Worm (Caenorhabditis elegans) whole organism, late embryonic: ENCODE data around the gene mob-3.

ENCODE experiments used
- K02D7.2 ChIP-seq: sonication (generic microtip); optimal IDR thresholded peaks from 2 replicates; lab custom pipeline; 2017; ENCODE audit warnings: mild to moderate bottlenecking, missing genetic modification characterization, missing compliant biosample characterization
- Y22D7AL.16 ChIP-seq: sonication (generic microtip); optimal IDR thresholded peaks from 2 replicates; lab custom pipeline; 2016; ENCODE audit warnings: missing genetic modification characterization, missing compliant biosample characterization
- ahr-1 ChIP-seq: sonication (generic microtip); optimal IDR thresholded peaks from 2 replicates; lab custom pipeline; 2016; ENCODE audit warnings: missing genetic modification characterization, missing compliant biosample characterization
- ceh-14 ChIP-seq: sonication (generic microtip); optimal IDR thresholded peaks from 2 replicates; lab custom pipeline; 2016; ENCODE audit warnings: missing genotype, missing genetic modification characterization, missing compliant biosample characterization
- ceh-18 ChIP-seq: sonication (generic microtip); optimal IDR thresholded peaks from 2 replicates; lab custom pipeline; 2016; ENCODE audit warnings: missing genetic modification characterization, missing compliant biosample characterization
- ceh-19 ChIP-seq: fragments of 200-800 bp; sonication (Bioruptor generic); optimal IDR thresholded peaks from 2 replicates; lab custom pipeline; 2018; ENCODE audit warnings: mild to moderate bottlenecking, missing genetic modification characterization, missing compliant biosample characterization
- ceh-22 ChIP-seq: sonication (generic microtip); optimal IDR thresholded peaks from 2 replicates; lab custom pipeline; 2017; ENCODE audit warnings: missing biosample characterization, missing genetic modification characterization
- ceh-24 ChIP-seq: sonication (generic microtip); optimal IDR thresholded peaks from 2 replicates; lab custom pipeline; 2016; ENCODE audit warnings: mild to moderate bottlenecking, missing genetic modification characterization, missing compliant biosample characterization
- ceh-48 ChIP-seq: sonication (generic microtip); optimal IDR thresholded peaks from 2 replicates; lab custom pipeline; 2016; ENCODE audit warnings: missing genetic modification characterization, inconsistent platforms, missing compliant biosample characterization
- ceh-6 ChIP-seq: fragments of 200-800 bp; sonication (Bioruptor generic); optimal IDR thresholded peaks from 2 replicates; lab custom pipeline; 2018; ENCODE audit warnings: mild to moderate bottlenecking, missing genetic modification characterization, missing compliant biosample characterization
- ceh-9 ChIP-seq: sonication (generic microtip); optimal IDR thresholded peaks from 2 replicates; lab custom pipeline; 2016; ENCODE audit warnings: mild to moderate bottlenecking, missing genetic modification characterization, inconsistent platforms, missing compliant biosample characterization
- dmd-4 ChIP-seq: sonication (generic microtip); optimal IDR thresholded peaks from 2 replicates; lab custom pipeline; 2016; ENCODE audit warnings: borderline replicate concordance, missing genetic modification characterization, missing compliant biosample characterization
- elt-2 ChIP-seq: sonication (generic microtip); optimal IDR thresholded peaks from 2 replicates; lab custom pipeline; 2016; ENCODE audit warnings: missing genetic modification reagents, missing genetic modification characterization, missing compliant biosample characterization
- elt-4 ChIP-seq: sonication (generic microtip); optimal IDR thresholded peaks from 2 replicates; lab custom pipeline; 2016; ENCODE audit warnings: missing genetic modification characterization, missing compliant biosample characterization
- ets-4 ChIP-seq: sonication (generic microtip); optimal IDR thresholded peaks from 2 replicates; lab custom pipeline; 2016; ENCODE audit warnings: missing genetic modification characterization, missing compliant biosample characterization
- eyg-1 ChIP-seq: sonication (generic microtip); optimal IDR thresholded peaks from 2 replicates; lab custom pipeline; 2016; ENCODE audit warnings: missing genotype, missing genetic modification characterization, missing compliant biosample characterization
- fkh-6 ChIP-seq: sonication (generic microtip); optimal IDR thresholded peaks from 2 replicates; lab custom pipeline; 2016; ENCODE audit warnings: missing genetic modification characterization, missing compliant biosample characterization
- hlh-13 ChIP-seq: fragments of 200-800 bp; sonication (Bioruptor generic); optimal IDR thresholded peaks from 2 replicates; lab custom pipeline; 2018; ENCODE audit warnings: mild to moderate bottlenecking, missing genetic modification characterization, missing compliant biosample characterization
- hlh-30 ChIP-seq: sonication (generic microtip); optimal IDR thresholded peaks from 2 replicates; lab custom pipeline; 2017; ENCODE audit warnings: antibody characterized with exemption, missing genetic modification characterization, missing compliant biosample characterization; ENCODE audit not compliant: insufficient read depth
- hlh-6 ChIP-seq: sonication (generic microtip); optimal IDR thresholded peaks from 2 replicates; lab custom pipeline; 2016; ENCODE audit warnings: missing genotype, missing genetic modification characterization, missing compliant biosample characterization
- lim-6 ChIP-seq: sonication (generic microtip); optimal IDR thresholded peaks from 2 replicates; lab custom pipeline; 2016; ENCODE audit warnings: missing genetic modification characterization, missing compliant biosample characterization
- lin-11 ChIP-seq: fragments of 200-800 bp; sonication (Bioruptor generic); optimal IDR thresholded peaks from 2 replicates; lab custom pipeline; 2018; ENCODE audit warnings: mild to moderate bottlenecking, missing genetic modification characterization, missing compliant biosample characterization
- mec-3 ChIP-seq: sonication (generic microtip); optimal IDR thresholded peaks from 2 replicates; lab custom pipeline; 2016; ENCODE audit warnings: borderline replicate concordance, missing genetic modification characterization, missing compliant biosample characterization
- nfya-1 ChIP-seq: sonication (generic microtip); optimal IDR thresholded peaks from 2 replicates; lab custom pipeline; 2017; ENCODE audit warnings: missing genetic modification characterization, mild to moderate bottlenecking, missing compliant biosample characterization, antibody characterized with exemption, moderate library complexity
- pag-3 ChIP-seq: sonication (generic microtip); optimal IDR thresholded peaks from 2 replicates; lab custom pipeline; 2016; ENCODE audit warnings: missing compliant biosample characterization, missing genetic modification characterization, borderline replicate concordance
- pat-9 ChIP-seq: fragments of 200-800 bp; sonication (Bioruptor generic); optimal IDR thresholded peaks from 2 replicates; lab custom pipeline; 2018; ENCODE audit warnings: mild to moderate bottlenecking, missing genetic modification characterization, moderate library complexity, missing compliant biosample characterization
- pha-2 ChIP-seq: sonication (generic microtip); optimal IDR thresholded peaks from 2 replicates; lab custom pipeline; 2017; ENCODE audit warnings: mild to moderate bottlenecking, missing genetic modification characterization, missing compliant biosample characterization
- pqm-1 ChIP-seq: sonication (generic microtip); optimal IDR thresholded peaks from 2 replicates; lab custom pipeline; 2016; ENCODE audit warnings: missing genetic modification characterization, missing compliant biosample characterization
- pros-1 ChIP-seq: fragments of 150-350 bp; optimal IDR thresholded peaks from 2 replicates; lab custom pipeline; 2014; ENCODE audit warnings: missing biosample characterization, missing genetic modification reagents, missing genetic modification characterization
- ref-2 ChIP-seq: sonication (generic microtip); optimal IDR thresholded peaks from 2 replicates; lab custom pipeline; 2016; ENCODE audit warnings: missing genetic modification characterization, missing compliant biosample characterization
- rnt-1 ChIP-seq: sonication (generic microtip); optimal IDR thresholded peaks from 2 replicates; lab custom pipeline; 2016; ENCODE audit warnings: missing genetic modification characterization, missing compliant biosample characterization
- sdc-2 ChIP-seq: sonication (generic microtip); optimal IDR thresholded peaks from 2 replicates; lab custom pipeline; 2016; ENCODE audit warnings: missing genotype, missing genetic modification characterization, missing compliant biosample characterization
- sox-2 ChIP-seq: fragments of 200-800 bp; sonication (Bioruptor generic); IDR thresholded peaks from 2 replicates; pipeline ENCODE4 v1.3.6; 2022; ENCODE audit warnings: missing genetic modification reagents, missing genetic modification characterization, missing compliant biosample characterization
- sox-4 ChIP-seq: sonication (generic microtip); optimal IDR thresholded peaks from 2 replicates; lab custom pipeline; 2017; ENCODE audit warnings: mild to moderate bottlenecking, missing genetic modification characterization, inconsistent platforms, missing compliant biosample characterization
- tbx-2 ChIP-seq: sonication (generic microtip); optimal IDR thresholded peaks from 2 replicates; lab custom pipeline; 2016; ENCODE audit warnings: missing genetic modification characterization, missing compliant biosample characterization
- ttx-3 ChIP-seq: sonication (generic microtip); optimal IDR thresholded peaks from 2 replicates; lab custom pipeline; 2016; ENCODE audit warnings: missing genetic modification reagents, missing genetic modification characterization, missing compliant biosample characterization
- unc-3 ChIP-seq, 2 experiments: fragments of 200-800 bp in 1 of 2; sonication (Bioruptor generic) in 1 of 2; sonication (generic microtip) in 1 of 2; conservative IDR thresholded peaks in 1 of 2; optimal IDR thresholded peaks in 1 of 2; 2 replicates each; pipeline versions ENCODE4 v1.3.6 to Lab custom; 2016 to 2022; ENCODE audit warnings: missing compliant biosample characterization in 2 of 2, missing genetic modification characterization in 2 of 2, missing genetic modification reagents in 1 of 2
- unc-42 ChIP-seq: sonication (generic microtip); optimal IDR thresholded peaks from 2 replicates; lab custom pipeline; 2016; ENCODE audit warnings: missing genotype, missing genetic modification characterization, missing compliant biosample characterization

The mob-3 gene

DNA sequence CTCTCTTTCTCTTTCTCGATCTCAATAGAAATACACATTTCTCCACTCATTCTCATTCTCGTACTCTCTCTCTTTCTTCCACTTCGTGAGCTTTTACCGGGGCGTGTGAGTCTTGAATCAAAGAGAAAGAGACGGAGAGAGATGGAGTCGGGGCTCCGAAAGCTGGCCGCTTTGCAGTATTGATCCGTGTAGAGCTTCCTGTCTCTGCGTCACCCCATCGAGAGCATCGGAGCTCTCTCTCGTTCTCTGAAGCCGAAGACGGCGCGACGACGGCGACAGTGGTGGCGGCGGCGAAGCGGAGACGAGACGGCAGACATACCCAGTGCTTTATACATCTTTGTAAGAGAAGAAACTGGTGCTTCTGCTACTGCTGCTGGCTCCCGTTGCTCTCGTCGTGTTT, 13.3 kb upstream of the mob-3 start (continued):
- TF ChIP-seq ref-2 (tag; lab: Kevin White, UChicago) (no peak), hlh-6 (tag; lab: Kevin White, UChicago) (peak; percentile 20), ceh-48 (peak; percentile 94), Y22D7AL.16 (tag; lab: Kevin White, UChicago) (no peak), ttx-3 (tag; lab: Kevin White, UChicago) (no peak), pat-9 (tag; lab: Kevin White, UChicago) (no peak), sox-2 (GFP tag; lab: Robert Waterston, UW) (no peak), ets-4 (no peak), K02D7.2 (tag; lab: Kevin White, UChicago) (no peak), sdc-2 (peak; percentile 6), pag-3 (peak; percentile 54), pha-2 (tag; lab: Kevin White, UChicago) (no peak), ahr-1 (tag; lab: Kevin White, UChicago) (no peak), dmd-4 (tag; lab: Kevin White, UChicago) (no peak), ceh-22 (no peak), lin-11 (tag; lab: Kevin White, UChicago) (no peak), elt-2 (tag; lab: Kevin White, UChicago) (no peak), ceh-6 (GFP tag; lab: Kevin White, UChicago) (no peak), pros-1 (tag; lab: Kevin White, UChicago) (peak; percentile 34), elt-4 (tag; lab: Kevin White, UChicago) (no peak), ceh-9 (tag; lab: Kevin White, UChicago) (no peak), rnt-1 (peak; percentile 56), hlh-13 (GFP tag; lab: Kevin White, UChicago) (no peak)

DNA sequence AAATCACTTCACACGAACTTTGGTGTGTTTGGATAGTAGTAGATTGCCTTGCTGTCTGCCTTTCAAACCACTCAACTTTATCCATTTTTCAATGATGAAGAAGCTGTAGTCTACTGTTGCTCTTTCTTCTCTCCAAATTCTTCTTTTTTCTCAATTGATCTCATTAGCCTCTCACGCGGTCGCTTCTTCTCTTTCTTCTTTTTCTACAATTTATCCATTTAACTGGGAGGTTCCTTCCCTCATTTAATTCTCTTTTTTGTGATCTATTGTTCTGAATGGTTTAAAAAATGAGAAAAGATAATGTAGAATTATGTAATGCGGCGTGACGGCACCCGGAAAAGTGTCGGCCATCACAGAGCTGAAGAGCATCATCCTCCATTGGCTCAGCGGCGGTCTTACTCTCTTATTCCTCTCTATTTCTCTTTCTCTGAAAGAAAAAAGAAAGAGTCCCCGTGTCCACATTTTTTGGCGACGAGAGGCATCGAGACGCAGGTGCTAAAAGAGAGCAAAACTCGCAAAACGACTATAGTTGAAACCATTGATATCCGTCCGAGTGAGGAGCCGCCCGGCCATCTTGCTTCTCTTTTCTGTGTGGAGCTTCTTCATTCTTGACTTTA, 11.9 kb upstream of the mob-3 start:
- peak; percentile 39 for TF ChIP-seq ceh-18 (tag; lab: Kevin White, UChicago)
- TF ChIP-seq unc-42 (tag; lab: Kevin White, UChicago), result peak; percentile 82
- TF ChIP-seq fkh-6 (tag; lab: Kevin White, UChicago), result no peak
- peak; percentile 24 for TF ChIP-seq tbx-2 (tag; lab: Kevin White, UChicago)
- no peak for TF ChIP-seq hlh-30 (tag; lab: Kevin White, UChicago)
- TF ChIP-seq nfya-1 (tag; lab: Kevin White, UChicago), result peak; percentile 21

DNA sequence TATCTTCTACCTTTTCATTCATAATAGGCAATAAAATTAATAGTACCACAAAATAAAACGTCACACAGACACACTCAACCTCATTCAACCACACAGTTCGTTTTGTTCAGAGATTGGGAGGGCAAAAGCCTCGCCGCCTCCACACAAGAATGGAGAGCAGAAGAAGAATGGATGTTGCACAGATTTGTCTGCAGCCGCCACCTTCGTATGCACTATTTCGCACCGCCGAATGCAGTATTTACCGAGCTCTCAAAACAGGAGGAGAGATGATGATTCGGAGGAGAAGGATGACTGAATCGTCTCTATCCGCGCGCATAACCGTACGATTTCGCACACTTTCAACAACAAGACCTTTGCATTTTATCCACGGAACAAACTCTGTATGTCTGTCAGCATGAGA, 8.8 kb upstream of the mob-3 start:
- TF ChIP-seq hlh-6 (tag; lab: Kevin White, UChicago), result no peak
- no peak for TF ChIP-seq K02D7.2 (tag; lab: Kevin White, UChicago)
- TF ChIP-seq sox-4, result no peak
- no peak for TF ChIP-seq ahr-1 (tag; lab: Kevin White, UChicago)
- TF ChIP-seq ceh-19, result no peak
- no peak for TF ChIP-seq ceh-24 (tag; lab: Kevin White, UChicago)
- TF ChIP-seq mec-3 (tag; lab: Kevin White, UChicago), result no peak
- no peak for TF ChIP-seq pros-1 (tag; lab: Kevin White, UChicago)
- TF ChIP-seq lim-6, result no peak
- no peak for TF ChIP-seq ceh-18 (tag; lab: Kevin White, UChicago)
- TF ChIP-seq ceh-22, result no peak
- TF ChIP-seq pqm-1 (tag; lab: Kevin White, UChicago), result no peak
- TF ChIP-seq ceh-14 (tag; lab: Kevin White, UChicago), result no peak
- no peak for TF ChIP-seq eyg-1 (tag; lab: Kevin White, UChicago)

DNA sequence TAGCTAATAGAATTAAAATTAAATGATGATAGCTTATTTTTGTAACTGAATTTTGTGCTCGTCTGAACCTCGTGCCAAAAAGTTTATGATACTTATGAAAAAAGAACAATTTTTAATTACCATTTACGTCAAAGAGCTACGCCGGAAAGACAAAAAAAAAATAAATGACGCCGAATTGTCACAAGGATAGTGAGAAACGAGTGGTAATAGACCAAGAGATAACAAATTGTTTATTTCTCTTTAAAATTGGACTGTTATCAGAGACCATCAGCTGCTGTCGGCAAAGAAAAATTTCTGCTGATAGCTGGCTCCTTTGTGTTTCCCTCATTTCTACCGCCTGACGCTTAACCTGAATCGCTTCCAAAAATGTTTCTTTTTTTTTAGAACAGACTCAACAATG, 5.0 kb upstream of the mob-3 start, which contains the start of gene pitr-1:
Gene pitr-1, plus strand, starts transcription at position 386 of the 400 bp plus-strand sequence.
- TF ChIP-seq unc-3 (GFP tag; conservative IDR thresholded peaks at IDR 0.05; lab: Robert Waterston, UW), result no peak
- TF ChIP-seq unc-3 (tag; optimal IDR thresholded peaks at IDR 0.05; lab: Kevin White, UChicago), result no peak
- TF ChIP-seq hlh-30 (tag; lab: Kevin White, UChicago), result no peak
- TF ChIP-seq ets-4, result no peak
- peak; percentile 60 for TF ChIP-seq elt-2 (tag; lab: Kevin White, UChicago)
- no peak for TF ChIP-seq K02D7.2 (tag; lab: Kevin White, UChicago)
